Fruit fly (Drosophila melanogaster) whole organism, embryonic: ENCODE measurements around the gene CG33120.

Source experiments
- CG10431 ChIP-seq: fragments of 200-800 bp; sonication (Bioruptor generic); optimal IDR thresholded peaks from 3 replicates; lab custom pipeline; 2018; ENCODE audit warnings: missing biosample characterization, mild to moderate bottlenecking, missing genetic modification characterization
- CG11723 ChIP-seq: fragments of 200-800 bp; sonication (Bioruptor generic); optimal IDR thresholded peaks from 2 replicates; lab custom pipeline; 2017; ENCODE audit warnings: missing biosample characterization, mild to moderate bottlenecking, missing genetic modification characterization
- CG12155 ChIP-seq: fragments of 200-800 bp; sonication (Bioruptor generic); optimal IDR thresholded peaks from 3 replicates; lab custom pipeline; 2016; ENCODE audit warnings: missing biosample characterization, missing genetic modification characterization
- CG12219 ChIP-seq: fragments of 200-800 bp; sonication (Bioruptor generic); optimal IDR thresholded peaks from 3 replicates; lab custom pipeline; 2018; ENCODE audit warnings: missing biosample characterization, mild to moderate bottlenecking, missing genetic modification characterization
- CG13624 ChIP-seq: fragments of 200-800 bp; sonication (Bioruptor generic); optimal IDR thresholded peaks from 2 replicates; lab custom pipeline; 2016; ENCODE audit warnings: missing biosample characterization, missing genetic modification characterization
- CG17359 ChIP-seq: fragments of 200-800 bp; sonication (Bioruptor generic); optimal IDR thresholded peaks from 3 replicates; lab custom pipeline; 2018; ENCODE audit warnings: missing biosample characterization, mild to moderate bottlenecking, missing genetic modification characterization, moderate library complexity
- CG18011 ChIP-seq: fragments of 200-800 bp; sonication (Bioruptor generic); optimal IDR thresholded peaks from 2 replicates; lab custom pipeline; 2017; ENCODE audit warnings: missing biosample characterization, missing genetic modification characterization, mild to moderate bottlenecking, moderate library complexity, missing genotype
- CG2875 ChIP-seq: fragments of 200-800 bp; sonication (Bioruptor generic); optimal IDR thresholded peaks from 2 replicates; lab custom pipeline; 2017; ENCODE audit warnings: missing biosample characterization, mild to moderate bottlenecking, missing genetic modification characterization, missing genetic modification reagents
- CG30403 ChIP-seq: fragments of 200-800 bp; sonication (Bioruptor generic); optimal IDR thresholded peaks from 3 replicates; lab custom pipeline; 2016; ENCODE audit warnings: missing biosample characterization, missing genetic modification characterization
- CG42726 ChIP-seq: fragments of 200-800 bp; sonication (Bioruptor generic); IDR thresholded peaks from 2 replicates; pipeline ENCODE4 v1.3.6; 2022; ENCODE audit warnings: missing biosample characterization, missing genetic modification characterization; ENCODE audit not compliant: partially characterized antibody
- CG4360 ChIP-seq: fragments of 200-800 bp; sonication (Bioruptor generic); IDR thresholded peaks from 2 replicates; pipeline ENCODE4 v1.3.6; 2022; ENCODE audit warnings: missing biosample characterization, missing genetic modification characterization
- CG5180 ChIP-seq: fragments of 200-800 bp; sonication (Bioruptor generic); optimal IDR thresholded peaks from 3 replicates; lab custom pipeline; 2017; ENCODE audit warnings: missing biosample characterization, missing genetic modification characterization, mild to moderate bottlenecking, moderate library complexity, missing genetic modification reagents
- CG7372 ChIP-seq: fragments of 200-800 bp; sonication (Bioruptor generic); IDR thresholded peaks from 2 replicates; pipeline ENCODE4 v1.3.6; 2022; ENCODE audit warnings: missing biosample characterization, missing genetic modification characterization
- CG7963 ChIP-seq: fragments of 200-800 bp; sonication (Bioruptor generic); IDR thresholded peaks from 3 replicates; pipeline ENCODE4 v1.3.6; 2022; ENCODE audit warnings: missing biosample characterization, missing genetic modification characterization; ENCODE audit not compliant: partially characterized antibody
- CG7987 ChIP-seq: fragments of 200-800 bp; sonication (Bioruptor generic); optimal IDR thresholded peaks from 2 replicates; lab custom pipeline; 2018; ENCODE audit warnings: missing biosample characterization, mild to moderate bottlenecking, missing genetic modification characterization, moderate library complexity
- CG8089 ChIP-seq: fragments of 200-800 bp; sonication (Bioruptor generic); optimal IDR thresholded peaks from 3 replicates; lab custom pipeline; 2016; ENCODE audit warnings: missing biosample characterization, missing genetic modification characterization
- CG8765 ChIP-seq: fragments of 200-800 bp; sonication (Bioruptor generic); IDR thresholded peaks from 2 replicates; pipeline ENCODE4 v1.3.6; 2022; ENCODE audit warnings: missing biosample characterization, missing genetic modification characterization
- CG8944 ChIP-seq: fragments of 200-800 bp; sonication (Bioruptor generic); optimal IDR thresholded peaks from 3 replicates; lab custom pipeline; 2016; ENCODE audit warnings: missing biosample characterization, missing genetic modification characterization
- CG9215 ChIP-seq: fragments of 200-800 bp; sonication (Bioruptor generic); IDR thresholded peaks from 2 replicates; pipeline ENCODE4 v1.3.6; 2022; ENCODE audit warnings: missing biosample characterization, missing genetic modification characterization
- Dfd ChIP-seq, 2 experiments: fragments of >200 bp; optimal IDR thresholded peaks; 2 replicates each; lab custom pipeline; 2017; ENCODE audit warnings: missing biosample characterization in 2 of 2, missing genetic modification characterization in 2 of 2
- Dref ChIP-seq: fragments of 200-800 bp; sonication (Bioruptor generic); IDR thresholded peaks from 2 replicates; pipeline ENCODE4 v1.3.6; 2022; ENCODE audit warnings: missing biosample characterization, missing genetic modification characterization
- Elba2 ChIP-seq: fragments of 200-800 bp; sonication (Bioruptor generic); optimal IDR thresholded peaks from 3 replicates; lab custom pipeline; 2016; ENCODE audit warnings: missing biosample characterization, missing genetic modification characterization
- Gug ChIP-seq: fragments of 200-800 bp; sonication (Bioruptor generic); IDR thresholded peaks from 4 replicates; pipeline ENCODE4 v1.3.6; 2022; ENCODE audit warnings: missing biosample characterization, missing genetic modification characterization
- Hr3 ChIP-seq: fragments of 200-800 bp; sonication (Bioruptor generic); optimal IDR thresholded peaks from 3 replicates; lab custom pipeline; 2016; ENCODE audit warnings: missing biosample characterization, missing genetic modification characterization
- Hr39 ChIP-seq: fragments of >200 bp; optimal IDR thresholded peaks from 2 replicates; lab custom pipeline; 2017
- Jarid2 ChIP-seq: fragments of 200-800 bp; sonication (Bioruptor generic); optimal IDR thresholded peaks from 3 replicates; lab custom pipeline; 2017; ENCODE audit warnings: mild to moderate bottlenecking, missing biosample characterization, missing genetic modification reagents, missing genetic modification characterization
- Mad ChIP-seq: fragments of 200-800 bp; sonication (Bioruptor generic); optimal IDR thresholded peaks from 2 replicates; lab custom pipeline; 2016; ENCODE audit warnings: missing biosample characterization, missing genetic modification characterization
- NFAT ChIP-seq: fragments of 200-800 bp; sonication (Bioruptor generic); IDR thresholded peaks from 2 replicates; pipeline ENCODE4 v1.3.6; 2022; ENCODE audit warnings: missing biosample characterization, missing genetic modification characterization
- Optix ChIP-seq: fragments of 200-800 bp; sonication (Bioruptor generic); IDR thresholded peaks from 3 replicates; pipeline ENCODE4 v1.3.6; 2022; ENCODE audit warnings: missing biosample characterization, missing genetic modification characterization
- Sry-β ChIP-seq: fragments of 200-800 bp; sonication (Bioruptor generic); optimal IDR thresholded peaks from 2 replicates; lab custom pipeline; 2018; ENCODE audit warnings: missing biosample characterization, mild to moderate bottlenecking, missing genetic modification characterization, moderate library complexity
- az2 ChIP-seq: fragments of 200-800 bp; sonication (Bioruptor generic); optimal IDR thresholded peaks from 3 replicates; lab custom pipeline; 2016; ENCODE audit warnings: missing biosample characterization, missing genetic modification characterization
- bigmax ChIP-seq: fragments of 200-800 bp; sonication (Bioruptor generic); optimal IDR thresholded peaks from 2 replicates; lab custom pipeline; 2018; ENCODE audit warnings: missing biosample characterization, mild to moderate bottlenecking, missing genetic modification characterization
- btn ChIP-seq: fragments of 200-800 bp; sonication (Bioruptor generic); optimal IDR thresholded peaks from 2 replicates; lab custom pipeline; 2016; ENCODE audit warnings: missing biosample characterization, missing genetic modification characterization
- gt ChIP-seq: fragments of 200-800 bp; sonication (Bioruptor generic); IDR thresholded peaks from 2 replicates; pipeline ENCODE4 v1.3.6; 2022; ENCODE audit warnings: missing biosample characterization, missing genetic modification characterization
- h ChIP-seq: fragments of >200 bp; optimal IDR thresholded peaks from 2 replicates; lab custom pipeline; 2017
- pan ChIP-seq, 4 experiments: fragments of >200 bp in 3 of 4; fragments of 200-800 bp in 1 of 4; sonication (Bioruptor generic) in 1 of 4; optimal IDR thresholded peaks in 3 of 4; IDR thresholded peaks in 1 of 4; 2 replicates each; pipeline versions ENCODE4 v1.3.6 to Lab custom; 2017 to 2022; ENCODE audit warnings: missing biosample characterization in 2 of 4, missing genetic modification characterization in 2 of 4, mixed read lengths in 1 of 4
- peb ChIP-seq: fragments of 200-800 bp; sonication (Bioruptor generic); IDR thresholded peaks from 2 replicates; pipeline ENCODE4 v1.3.6; 2022; ENCODE audit warnings: missing biosample characterization, missing genetic modification characterization
- ranshi ChIP-seq: fragments of 200-800 bp; sonication (Bioruptor generic); IDR thresholded peaks from 2 replicates; pipeline ENCODE4 v1.3.6; 2022; ENCODE audit warnings: missing biosample characterization, missing genetic modification characterization
- sna ChIP-seq: fragments of 200-800 bp; sonication (Bioruptor generic); IDR thresholded peaks from 2 replicates; pipeline ENCODE4 v1.3.6; 2022; ENCODE audit warnings: missing biosample characterization, missing genetic modification characterization; ENCODE audit not compliant: partially characterized antibody
- stwl ChIP-seq: fragments of 200-800 bp; sonication (Bioruptor generic); optimal IDR thresholded peaks from 3 replicates; lab custom pipeline; 2018; ENCODE audit warnings: missing biosample characterization, mild to moderate bottlenecking, missing genetic modification characterization, moderate library complexity
- sug ChIP-seq: fragments of 200-800 bp; optimal IDR thresholded peaks from 2 replicates; lab custom pipeline; 2019; ENCODE audit warnings: missing biosample characterization, mild to moderate bottlenecking, missing genetic modification characterization, moderate library complexity
- tap ChIP-seq: fragments of 200-800 bp; optimal IDR thresholded peaks from 3 replicates; lab custom pipeline; 2019; ENCODE audit warnings: missing biosample characterization, mild to moderate bottlenecking, missing genetic modification characterization, moderate library complexity
- tin ChIP-seq: fragments of 200-800 bp; sonication (Bioruptor generic); optimal IDR thresholded peaks from 3 replicates; lab custom pipeline; 2016; ENCODE audit warnings: missing biosample characterization, missing genetic modification characterization
- tio ChIP-seq: fragments of 200-800 bp; sonication (Bioruptor generic); optimal IDR thresholded peaks from 2 replicates; lab custom pipeline; 2017; ENCODE audit warnings: missing biosample characterization, missing genetic modification characterization, inconsistent platforms
- trem ChIP-seq: fragments of 200-800 bp; optimal IDR thresholded peaks from 3 replicates; lab custom pipeline; 2019; ENCODE audit warnings: missing biosample characterization, mild to moderate bottlenecking, missing genetic modification characterization, moderate library complexity
- wek ChIP-seq: fragments of 200-800 bp; sonication (Bioruptor generic); optimal IDR thresholded peaks from 3 replicates; lab custom pipeline; 2018; ENCODE audit warnings: missing biosample characterization, mild to moderate bottlenecking, missing genetic modification characterization, moderate library complexity
- zfh1 ChIP-seq: fragments of 200-800 bp; sonication (Bioruptor generic); IDR thresholded peaks from 3 replicates; pipeline ENCODE4 v1.3.6; 2022; ENCODE audit warnings: missing biosample characterization, missing genetic modification characterization

Gene CG33120

DNA sequence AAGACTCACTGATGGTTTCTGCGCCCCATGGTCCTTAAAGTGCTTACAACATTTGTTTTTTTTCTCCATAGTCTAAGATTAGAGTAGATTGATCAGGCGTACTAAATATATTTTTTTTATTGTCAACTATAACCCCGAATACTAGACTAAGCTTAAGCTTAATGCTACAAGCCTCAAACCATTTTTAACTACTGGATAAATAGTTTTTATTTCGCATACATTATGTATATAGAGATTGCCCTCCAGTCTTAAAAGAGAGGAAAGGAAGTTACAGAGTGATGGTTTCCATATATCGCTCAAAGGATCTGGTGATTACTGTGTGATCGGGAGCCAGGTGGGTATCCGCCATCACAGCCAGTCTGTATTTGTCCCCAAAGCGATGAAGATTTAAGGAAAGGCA lies 3.2 kb downstream of the CG33120 start, which contains the start of gene CG31752 (continued):
- TF ChIP-seq CG8089: no peak
- TF ChIP-seq tap (tag; lab: Kevin White, UChicago): no peak
- no peak for TF ChIP-seq Elba2 (GFP tag; lab: Kevin White, UChicago)
- TF ChIP-seq tio (GFP tag; lab: Kevin White, UChicago): no peak

- TF ChIP-seq ranshi (GFP tag; lab: Robert Waterston, UW): peak; percentile 62
- TF ChIP-seq CG7987 (GFP tag; lab: Kevin White, UChicago): peak; percentile 85
- peak; percentile 77 for TF ChIP-seq az2 (GFP tag; lab: Kevin White, UChicago)
- peak; percentile 96 for TF ChIP-seq CG12155
- TF ChIP-seq CG10431 (GFP tag; lab: Kevin White, UChicago): peak; percentile 35
- peak; percentile 70 for TF ChIP-seq CG17359
- peak; percentile 72 for TF ChIP-seq CG7963 (GFP tag; lab: Robert Waterston, UW)
- TF ChIP-seq sna (GFP tag; lab: Robert Waterston, UW): peak; percentile 67
- peak; percentile 60 for TF ChIP-seq Jarid2
- peak; percentile 91 for TF ChIP-seq CG42726 (GFP tag; lab: Robert Waterston, UW)
- TF ChIP-seq CG30403: peak; percentile 86
- peak; percentile 18 for TF ChIP-seq bigmax (GFP tag; lab: Kevin White, UChicago)
- TF ChIP-seq CG7372 (GFP tag; lab: Robert Waterston, UW): peak; percentile 16; the same call in 1 of the 2 replicates
- TF ChIP-seq CG13624 (GFP tag; lab: Kevin White, UChicago): peak; percentile 91
- peak; percentile 95 for TF ChIP-seq stwl (tag; lab: Kevin White, UChicago)
- no peak for TF ChIP-seq Hr39 (lab: Kevin White, UChicago)
- TF ChIP-seq peb (GFP tag; lab: Robert Waterston, UW): no peak
- TF ChIP-seq Gug (GFP tag; lab: Robert Waterston, UW): peak; percentile 66; the same call in 3 of the 4 replicates
- TF ChIP-seq Mad: peak; percentile 90
- peak; percentile 9 for TF ChIP-seq CG5180 (GFP tag; lab: Kevin White, UChicago)
- peak; percentile 90 for TF ChIP-seq CG8944 (GFP tag; lab: Kevin White, UChicago)
- TF ChIP-seq Optix (GFP tag; lab: Robert Waterston, UW): peak; percentile 58; the same call in 2 of the 3 replicates
- TF ChIP-seq CG4360 (GFP tag; lab: Robert Waterston, UW): no peak
- TF ChIP-seq tio (GFP tag; lab: Kevin White, UChicago): no peak
- TF ChIP-seq CG18011: peak; percentile 64
- TF ChIP-seq Sry-β (GFP tag; lab: Kevin White, UChicago): no peak
- peak; percentile 39 for TF ChIP-seq wek (GFP tag; lab: Kevin White, UChicago)
- peak; percentile 40 for TF ChIP-seq CG2875 (GFP tag; lab: Kevin White, UChicago)
- no peak for TF ChIP-seq h (lab: Kevin White, UChicago)
- peak; percentile 82 for TF ChIP-seq Dref (GFP tag; lab: Robert Waterston, UW)
- peak; percentile 47; the same call in 1 of the 2 replicates for TF ChIP-seq gt
- TF ChIP-seq btn (GFP tag; lab: Kevin White, UChicago): peak; percentile 78
- peak; percentile 89 for TF ChIP-seq tin (GFP tag; lab: Kevin White, UChicago)
- TF ChIP-seq CG8765 (GFP tag; lab: Robert Waterston, UW): peak; percentile 43; the same call in 1 of the 2 replicates
- TF ChIP-seq NFAT (GFP tag; lab: Robert Waterston, UW): peak; percentile 88
- no peak for TF ChIP-seq pan (optimal IDR thresholded peaks at IDR 0.05; lab: Kevin White, UChicago)
- peak in 1 of 2 experiments; percentile 74 for TF ChIP-seq pan (GFP tag; optimal IDR thresholded peaks at IDR 0.05 in 1 of 2, IDR thresholded peaks at IDR 0.05 in 1 of 2)
- TF ChIP-seq Hr3 (GFP tag; lab: Kevin White, UChicago): peak; percentile 81
- TF ChIP-seq Dfd (GFP tag; optimal IDR thresholded peaks at IDR 0.05; lab: Kevin White, UChicago): no peak
- peak; percentile 33 for TF ChIP-seq CG12219 (GFP tag; lab: Kevin White, UChicago)
- peak; percentile 49; the same call in 1 of the 2 replicates for TF ChIP-seq CG9215
- peak; percentile 78 for TF ChIP-seq zfh1
- peak; percentile 80 for TF ChIP-seq sug (tag; lab: Kevin White, UChicago)
- TF ChIP-seq trem: peak; percentile 90
- peak; percentile 73 for TF ChIP-seq CG11723 (GFP tag; lab: Kevin White, UChicago)
Observed at dm6 chr2L:18839143-18839872, 5.1 kb downstream of the CG33120 start, which contains the start of gene CG10600. Gene CG10600, minus strand, starts transcription at chr2L:18839679.
